Fruit fly (Drosophila melanogaster): ENCODE results near the gene Nplp3.

Gene Nplp3

DNA sequence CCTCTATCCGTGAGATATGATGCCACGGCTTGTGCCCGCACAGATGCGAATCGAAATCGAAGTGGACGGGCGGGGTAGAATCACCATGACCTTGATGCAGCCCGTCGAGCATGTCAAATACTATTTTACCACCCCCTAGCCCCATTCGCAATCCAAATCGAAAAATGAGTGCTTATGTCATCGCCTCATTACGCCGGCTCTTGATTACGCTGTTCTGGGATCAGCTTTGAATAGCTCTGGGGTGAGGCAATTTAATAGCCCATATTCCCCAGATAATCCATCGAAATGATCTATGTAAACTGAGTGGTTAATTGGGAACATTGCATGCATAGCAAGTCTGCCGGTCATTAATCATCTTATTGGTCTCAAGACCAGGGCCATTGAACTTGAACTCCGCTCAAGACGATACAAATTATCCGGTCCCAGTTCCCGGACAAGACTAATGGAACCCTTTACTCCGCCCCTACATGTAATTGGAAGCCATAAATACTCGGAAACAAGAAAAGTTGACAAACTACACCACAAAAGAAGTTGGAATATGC is 39.4 kb downstream of the Nplp3 start:
- TF ChIP-seq Ets98B (GFP tag; IDR thresholded peaks at IDR 0.05) (no peak), EcR (GFP tag; optimal IDR thresholded peaks at IDR 0.05) (peak; percentile 91)

- TF ChIP-seq CG14655 (GFP tag; optimal IDR thresholded peaks at IDR 0.05), result no peak
- no peak for TF ChIP-seq CG17806 (tag; optimal IDR thresholded peaks at IDR 0.05)
- no peak for TF ChIP-seq rn (GFP tag; IDR thresholded peaks at IDR 0.05)
- TF ChIP-seq CG15710 (tag; optimal IDR thresholded peaks at IDR 0.05), result peak; percentile 16
- peak; percentile 27 for TF ChIP-seq CG9948 (tag; optimal IDR thresholded peaks at IDR 0.05)
- no peak for TF ChIP-seq CG34367 (tag; optimal IDR thresholded peaks at IDR 0.05)
- no peak for TF ChIP-seq CG12605 (GFP tag; IDR thresholded peaks at IDR 0.05)
- peak; percentile 52 for TF ChIP-seq D1 (tag; optimal IDR thresholded peaks at IDR 0.05)
- TF ChIP-seq Pif1A (GFP tag; optimal IDR thresholded peaks at IDR 0.05), result no peak
- no peak for TF ChIP-seq Ets98B (GFP tag; IDR thresholded peaks at IDR 0.05)
- no peak for TF ChIP-seq CG8301 (tag; optimal IDR thresholded peaks at IDR 0.05)
- no peak for TF ChIP-seq CG4496 (GFP tag; IDR thresholded peaks at IDR 0.05)
- TF ChIP-seq CG13204 (GFP tag; optimal IDR thresholded peaks at IDR 0.05), result no peak
- TF ChIP-seq CG8159 (tag; optimal IDR thresholded peaks at IDR 0.05), result peak; percentile 62
- no peak for TF ChIP-seq CG10348 (GFP tag; IDR thresholded peaks at IDR 0.05)
Observed at dm6 chr3L:16357860-16358259, 40.0 kb downstream of the Nplp3 start.

- TF ChIP-seq CG14655 (GFP tag; optimal IDR thresholded peaks at IDR 0.05), result no peak
- TF ChIP-seq D1 (tag; optimal IDR thresholded peaks at IDR 0.05), result no peak
- no peak for TF ChIP-seq Snoo (tag; optimal IDR thresholded peaks at IDR 0.05)
- TF ChIP-seq CG9948 (tag; optimal IDR thresholded peaks at IDR 0.05), result no peak
- TF ChIP-seq CG4496 (GFP tag; IDR thresholded peaks at IDR 0.05), result no peak
- no peak for TF ChIP-seq CG10348 (GFP tag; IDR thresholded peaks at IDR 0.05)
- no peak for TF ChIP-seq Ets98B (GFP tag; IDR thresholded peaks at IDR 0.05)
- TF ChIP-seq CG8159 (tag; optimal IDR thresholded peaks at IDR 0.05), result no peak
- TF ChIP-seq CG13204 (GFP tag; optimal IDR thresholded peaks at IDR 0.05), result no peak
- TF ChIP-seq Pif1A (GFP tag; optimal IDR thresholded peaks at IDR 0.05), result no peak
- no peak for TF ChIP-seq CG32121 (GFP tag; IDR thresholded peaks at IDR 0.05)
- no peak for TF ChIP-seq CG34367 (tag; optimal IDR thresholded peaks at IDR 0.05)
- no peak for TF ChIP-seq EcR (GFP tag; optimal IDR thresholded peaks at IDR 0.05)
Observed at dm6 chr3L:16359219-16359748, 41.5 kb downstream of the Nplp3 start, which contains the start of gene ringer. TSS of gene ringer (minus strand) at chr3L:16359428.

DNA sequence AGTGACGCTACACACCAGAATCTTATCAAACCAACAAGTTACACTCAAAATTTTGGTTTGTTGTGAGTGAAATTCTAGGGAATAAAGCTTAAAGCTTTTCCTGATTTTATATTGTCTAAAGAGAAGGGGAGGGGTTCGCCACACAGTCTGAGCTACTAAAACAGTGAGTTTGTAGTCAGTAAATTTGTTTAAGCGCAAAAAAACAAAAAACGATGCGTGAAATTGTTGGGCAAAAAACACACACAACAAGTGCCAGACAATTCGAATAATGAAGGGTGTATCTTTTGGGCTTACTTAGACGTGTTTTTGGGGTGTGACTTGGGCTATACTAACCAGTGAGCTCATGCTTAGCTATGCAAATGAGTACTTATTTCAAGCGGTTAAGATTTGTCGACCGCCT is 42.0 kb downstream of the Nplp3 start:
- no peak for TF ChIP-seq CG32121 (GFP tag; IDR thresholded peaks at IDR 0.05)
- TF ChIP-seq Pif1B (GFP tag; optimal IDR thresholded peaks at IDR 0.05), result no peak
- no peak for TF ChIP-seq rn (GFP tag; IDR thresholded peaks at IDR 0.05)
- no peak for TF ChIP-seq Pif1A (GFP tag; optimal IDR thresholded peaks at IDR 0.05)
- no peak for TF ChIP-seq D1 (tag; optimal IDR thresholded peaks at IDR 0.05)
- no peak for TF ChIP-seq Ets98B (GFP tag; IDR thresholded peaks at IDR 0.05)
- TF ChIP-seq CG17806 (tag; optimal IDR thresholded peaks at IDR 0.05), result no peak
- no peak for TF ChIP-seq fd96Ca (GFP tag; IDR thresholded peaks at IDR 0.05)
- no peak for TF ChIP-seq gl (tag; optimal IDR thresholded peaks at IDR 0.05)
- TF ChIP-seq CG4496 (GFP tag; IDR thresholded peaks at IDR 0.05), result no peak
- no peak for TF ChIP-seq CG12605 (GFP tag; IDR thresholded peaks at IDR 0.05)
- no peak for TF ChIP-seq Snoo (tag; optimal IDR thresholded peaks at IDR 0.05)
- TF ChIP-seq CG13204 (GFP tag; optimal IDR thresholded peaks at IDR 0.05), result no peak
- no peak for TF ChIP-seq CG34367 (tag; optimal IDR thresholded peaks at IDR 0.05)
- no peak for TF ChIP-seq CG10348 (GFP tag; IDR thresholded peaks at IDR 0.05)
- no peak for TF ChIP-seq CG8301 (tag; optimal IDR thresholded peaks at IDR 0.05)
- no peak for TF ChIP-seq EcR (GFP tag; optimal IDR thresholded peaks at IDR 0.05)

DNA sequence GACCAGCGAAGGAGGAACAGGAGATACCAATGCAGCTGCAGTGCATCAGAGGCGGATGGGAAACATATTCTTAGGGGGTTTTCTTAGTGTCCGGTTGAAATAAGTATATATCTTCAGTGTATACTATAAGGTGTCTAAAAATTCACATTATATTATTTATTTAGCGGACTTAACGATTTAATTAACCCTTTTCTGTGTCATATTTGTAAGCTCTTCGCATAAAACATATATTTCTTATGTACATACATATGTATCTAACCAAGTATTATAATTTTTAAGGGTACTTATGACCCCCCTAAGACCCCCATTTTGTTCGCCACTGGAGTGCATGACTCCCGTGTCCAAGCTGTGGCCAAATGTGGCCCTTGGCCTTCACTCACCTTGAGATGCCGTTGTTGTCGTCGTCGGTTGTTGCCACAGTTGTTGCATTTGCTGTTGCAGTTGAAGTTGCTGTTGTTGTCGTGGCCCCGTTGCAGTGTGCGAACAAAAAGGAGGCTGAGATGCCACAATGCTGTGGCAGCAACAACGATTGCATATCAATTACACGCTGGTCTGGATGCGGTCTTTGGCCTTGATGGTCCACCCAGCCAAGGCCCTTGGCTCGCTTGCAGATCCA is 43.5 kb downstream of the Nplp3 start:
- TF ChIP-seq CG4496 (GFP tag; IDR thresholded peaks at IDR 0.05) (no peak), CG8159 (tag; optimal IDR thresholded peaks at IDR 0.05) (peak; percentile 98), CG15710 (tag; optimal IDR thresholded peaks at IDR 0.05) (peak; percentile 97), CG8301 (tag; optimal IDR thresholded peaks at IDR 0.05) (peak; percentile 67), CG14655 (GFP tag; optimal IDR thresholded peaks at IDR 0.05) (peak; percentile 83), D1 (tag; optimal IDR thresholded peaks at IDR 0.05) (peak; percentile 93), CG12605 (GFP tag; IDR thresholded peaks at IDR 0.05) (no peak), CG9948 (tag; optimal IDR thresholded peaks at IDR 0.05) (peak; percentile 98), gl (tag; optimal IDR thresholded peaks at IDR 0.05) (peak; percentile 86), Pif1A (GFP tag; optimal IDR thresholded peaks at IDR 0.05) (peak; percentile 83), CG10348 (GFP tag; IDR thresholded peaks at IDR 0.05) (no peak), Pif1B (GFP tag; optimal IDR thresholded peaks at IDR 0.05) (peak; percentile 84), CG34367 (tag; optimal IDR thresholded peaks at IDR 0.05) (peak; percentile 95), CG13204 (GFP tag; optimal IDR thresholded peaks at IDR 0.05) (peak; percentile 90), CG17806 (tag; optimal IDR thresholded peaks at IDR 0.05) (peak; percentile 94), Snoo (tag; optimal IDR thresholded peaks at IDR 0.05) (peak; percentile 73), EcR (GFP tag; optimal IDR thresholded peaks at IDR 0.05) (peak; percentile 91), fd96Ca (GFP tag; IDR thresholded peaks at IDR 0.05) (0 out of 3 replicates have a peak, but pooled peaks have one; percentile 22), Ets98B (GFP tag; IDR thresholded peaks at IDR 0.05) (no peak), rn (GFP tag; IDR thresholded peaks at IDR 0.05) (no peak), CG32121 (GFP tag; IDR thresholded peaks at IDR 0.05) (no peak)

Data from whole organism, pupa.